Worm (Caenorhabditis elegans) whole organism, L2 larva: ENCODE measurements around the gene dod-21.

ENCODE experiments used
- ama-1 ChIP-seq: fragments of 150-350 bp; optimal IDR thresholded peaks from 2 replicates; lab custom pipeline; 2018; ENCODE audit warnings: inconsistent platforms
- dmd-4 ChIP-seq: sonication (generic microtip); optimal IDR thresholded peaks from 2 replicates; lab custom pipeline; 2017; ENCODE audit warnings: missing biosample characterization, missing genetic modification characterization
- lin-39 ChIP-seq: fragments of 150-350 bp; optimal IDR thresholded peaks from 2 replicates; lab custom pipeline; 2014; ENCODE audit warnings: missing biosample characterization, missing genetic modification reagents, missing genetic modification characterization
- nhr-12 ChIP-seq: fragments of 150-350 bp; optimal IDR thresholded peaks from 2 replicates; lab custom pipeline; 2014; ENCODE audit warnings: missing biosample characterization, missing genetic modification characterization
- nhr-21 ChIP-seq: fragments of 150-350 bp; optimal IDR thresholded peaks from 2 replicates; lab custom pipeline; 2014; ENCODE audit warnings: missing biosample characterization, missing genetic modification characterization
- nhr-237 ChIP-seq: fragments of 150-350 bp; optimal IDR thresholded peaks from 2 replicates; lab custom pipeline; 2014; ENCODE audit warnings: missing biosample characterization, missing genetic modification characterization
- nhr-25 ChIP-seq: fragments of 150-350 bp; sonication (generic microtip); optimal IDR thresholded peaks from 3 replicates; lab custom pipeline; 2014; ENCODE audit warnings: missing biosample characterization, missing genetic modification characterization
- unc-39 ChIP-seq: fragments of 150-350 bp; optimal IDR thresholded peaks from 2 replicates; lab custom pipeline; 2014; ENCODE audit warnings: missing biosample characterization, missing genetic modification characterization

ce11 chrIV:12936221-12936776 is at the start of gene dod-21, which contains the start of gene cld-1:
- TF ChIP-seq nhr-12 (tag; lab: Kevin White, UChicago) (no peak), ama-1 (lab: Kevin White, UChicago) (no peak), lin-39 (tag; lab: Kevin White, UChicago) (no peak), nhr-237 (tag; lab: Kevin White, UChicago) (no peak), dmd-4 (tag; lab: Kevin White, UChicago) (no peak), nhr-21 (tag; lab: Kevin White, UChicago) (no peak), nhr-25 (tag; lab: Kevin White, UChicago) (no peak), unc-39 (no peak)
